Worm (Caenorhabditis elegans): Measurements from ENCODE around the gene gpa-4.

- no peak for TF ChIP-seq ama-1 (optimal IDR thresholded peaks at IDR 0.05)
- no peak for TF ChIP-seq pha-2 (tag; optimal IDR thresholded peaks at IDR 0.05)
- TF ChIP-seq fkh-10 (GFP tag; optimal IDR thresholded peaks at IDR 0.05) = no peak
- no peak for TF ChIP-seq ceh-9 (tag; optimal IDR thresholded peaks at IDR 0.05)
- TF ChIP-seq pqm-1 (tag; optimal IDR thresholded peaks at IDR 0.05) = no peak
- no peak for TF ChIP-seq unc-3 (GFP tag; conservative IDR thresholded peaks at IDR 0.05)
- no peak for TF ChIP-seq unc-3 (tag; optimal IDR thresholded peaks at IDR 0.05)
Observed at ce11 chrIV:393409-393930, 8.0 kb upstream of the gpa-4 start, which contains the start of the genes T07A9.15 and nog-1.

Measured in whole organism, late embryonic.